Fruit fly (Drosophila melanogaster) whole organism, embryonic: ENCODE results near the gene Qsox2.
A peak's percentile ranks its signal among the peaks of the same experiment; 100 is the strongest.

Source experiments
- Atf-2 ChIP-seq: fragments of 200-800 bp; sonication (Bioruptor generic); optimal IDR thresholded peaks from 2 replicates; lab custom pipeline; 2016; ENCODE audit warnings: missing biosample characterization, missing genetic modification characterization
- Blimp-1 ChIP-seq: fragments of 200-800 bp; sonication (Bioruptor generic); optimal IDR thresholded peaks from 3 replicates; lab custom pipeline; 2018; ENCODE audit warnings: missing biosample characterization, missing genetic modification characterization, mild to moderate bottlenecking, moderate library complexity, missing genetic modification reagents
- CG10267 ChIP-seq: fragments of 200-800 bp; sonication (Bioruptor generic); optimal IDR thresholded peaks from 2 replicates; lab custom pipeline; 2018; ENCODE audit warnings: missing biosample characterization, mild to moderate bottlenecking, missing genetic modification characterization, moderate library complexity
- CG11456 ChIP-seq: fragments of 200-800 bp; sonication (Bioruptor generic); IDR thresholded peaks from 3 replicates; pipeline ENCODE4 v1.3.6; 2022; ENCODE audit warnings: missing biosample characterization, missing genetic modification characterization
- CG11504 ChIP-seq: fragments of 200-800 bp; sonication (Bioruptor generic); optimal IDR thresholded peaks from 3 replicates; lab custom pipeline; 2019; ENCODE audit warnings: missing biosample characterization, mild to moderate bottlenecking, missing genetic modification characterization, moderate library complexity
- CG14014 ChIP-seq: fragments of 200-800 bp; sonication (Bioruptor generic); IDR thresholded peaks from 2 replicates; pipeline ENCODE4 v1.3.6; 2022; ENCODE audit warnings: missing biosample characterization, missing genetic modification characterization
- CG14860 ChIP-seq: fragments of 200-800 bp; sonication (Bioruptor generic); IDR thresholded peaks from 3 replicates; pipeline ENCODE4 v1.3.6; 2022; ENCODE audit warnings: missing biosample characterization, missing genetic modification characterization; ENCODE audit not compliant: partially characterized antibody
- CG1602 ChIP-seq: fragments of 200-800 bp; sonication (Bioruptor generic); optimal IDR thresholded peaks from 3 replicates; lab custom pipeline; 2016; ENCODE audit warnings: missing biosample characterization, missing genetic modification characterization
- CG16863 ChIP-seq: fragments of 200-800 bp; sonication (Bioruptor generic); optimal IDR thresholded peaks from 3 replicates; lab custom pipeline; 2016; ENCODE audit warnings: missing biosample characterization, missing genetic modification characterization
- CG17359 ChIP-seq: fragments of 200-800 bp; sonication (Bioruptor generic); optimal IDR thresholded peaks from 3 replicates; lab custom pipeline; 2018; ENCODE audit warnings: missing biosample characterization, mild to moderate bottlenecking, missing genetic modification characterization, moderate library complexity
- CG31388 ChIP-seq: fragments of 200-800 bp; sonication (Bioruptor generic); optimal IDR thresholded peaks from 2 replicates; lab custom pipeline; 2016; ENCODE audit warnings: missing biosample characterization, missing genetic modification characterization
- CG4360 ChIP-seq: fragments of 200-800 bp; sonication (Bioruptor generic); IDR thresholded peaks from 2 replicates; pipeline ENCODE4 v1.3.6; 2022; ENCODE audit warnings: missing biosample characterization, missing genetic modification characterization
- CG4820 ChIP-seq: fragments of 200-800 bp; sonication (Bioruptor generic); optimal IDR thresholded peaks from 3 replicates; lab custom pipeline; 2016; ENCODE audit warnings: missing biosample characterization, missing genetic modification characterization
- CG6654 ChIP-seq: fragments of 200-800 bp; sonication (Bioruptor generic); optimal IDR thresholded peaks from 2 replicates; lab custom pipeline; 2017; ENCODE audit warnings: missing biosample characterization, mild to moderate bottlenecking, missing genetic modification characterization
- CG6683 ChIP-seq: fragments of 200-800 bp; sonication (Bioruptor generic); optimal IDR thresholded peaks from 2 replicates; lab custom pipeline; 2017; ENCODE audit warnings: missing biosample characterization, mild to moderate bottlenecking, missing genetic modification characterization, missing genetic modification reagents
- CG9215 ChIP-seq: fragments of 200-800 bp; sonication (Bioruptor generic); IDR thresholded peaks from 2 replicates; pipeline ENCODE4 v1.3.6; 2022; ENCODE audit warnings: missing biosample characterization, missing genetic modification characterization
- CG9876 ChIP-seq: fragments of 200-800 bp; sonication (Bioruptor generic); optimal IDR thresholded peaks from 2 replicates; lab custom pipeline; 2016; ENCODE audit warnings: missing biosample characterization, missing genetic modification characterization
- D19A ChIP-seq: fragments of 200-800 bp; optimal IDR thresholded peaks from 3 replicates; lab custom pipeline; 2019; ENCODE audit warnings: missing biosample characterization, mild to moderate bottlenecking, missing genetic modification characterization, moderate library complexity
- Drgx ChIP-seq: fragments of 200-800 bp; sonication (Bioruptor generic); IDR thresholded peaks from 2 replicates; pipeline ENCODE4 v1.3.6; 2022; ENCODE audit warnings: missing biosample characterization, missing genetic modification characterization
- Ets65A ChIP-seq: fragments of 200-800 bp; sonication (Bioruptor generic); peaks from one replicate; lab custom pipeline; 2016; ENCODE audit warnings: missing biosample characterization, missing genetic modification characterization
- Gsc ChIP-seq: fragments of 200-800 bp; sonication (Bioruptor generic); IDR thresholded peaks from 2 replicates; pipeline ENCODE4 v1.3.6; 2022; ENCODE audit warnings: missing biosample characterization, missing genetic modification characterization
- Hr51 ChIP-seq, 2 experiments: fragments of 200-800 bp; sonication (Bioruptor generic); optimal IDR thresholded peaks; 2 replicates in 1 of 2; 3 replicates in 1 of 2; lab custom pipeline; 2016 to 2018; ENCODE audit warnings: missing biosample characterization in 2 of 2, missing genetic modification characterization in 2 of 2, mild to moderate bottlenecking in 1 of 2, moderate library complexity in 1 of 2
- Hsf ChIP-seq: fragments of 200-800 bp; sonication (Bioruptor generic); optimal IDR thresholded peaks from 3 replicates; lab custom pipeline; 2016; ENCODE audit warnings: missing biosample characterization, missing genetic modification characterization
- Jarid2 ChIP-seq: fragments of 200-800 bp; sonication (Bioruptor generic); optimal IDR thresholded peaks from 3 replicates; lab custom pipeline; 2017; ENCODE audit warnings: mild to moderate bottlenecking, missing biosample characterization, missing genetic modification reagents, missing genetic modification characterization
- Mrtf ChIP-seq: fragments of 200-800 bp; sonication (Bioruptor generic); IDR thresholded peaks from 3 replicates; pipeline ENCODE4 v1.3.6; 2022; ENCODE audit warnings: missing biosample characterization, missing genetic modification characterization
- NC2β ChIP-seq: fragments of 200-800 bp; sonication (Bioruptor generic); optimal IDR thresholded peaks from 2 replicates; lab custom pipeline; 2016; ENCODE audit warnings: missing biosample characterization, missing genetic modification characterization
- bab2 ChIP-seq: fragments of 200-800 bp; sonication (Bioruptor generic); optimal IDR thresholded peaks from 2 replicates; lab custom pipeline; 2016; ENCODE audit warnings: missing biosample characterization, missing genetic modification characterization
- bsh ChIP-seq, 2 experiments: fragments of 200-800 bp; sonication (Bioruptor generic); optimal IDR thresholded peaks; 2 replicates each; lab custom pipeline; 2017 to 2018; ENCODE audit warnings: mild to moderate bottlenecking in 2 of 2, missing biosample characterization in 2 of 2, missing genetic modification characterization in 2 of 2, moderate library complexity in 1 of 2
- chinmo ChIP-seq: fragments of 200-800 bp; sonication (Bioruptor generic); IDR thresholded peaks from 4 replicates; pipeline ENCODE4 v1.3.6; 2022; ENCODE audit warnings: missing biosample characterization, missing genetic modification characterization; ENCODE audit not compliant: partially characterized antibody
- chn ChIP-seq: fragments of 200-800 bp; sonication (Bioruptor generic); optimal IDR thresholded peaks from 2 replicates; lab custom pipeline; 2016; ENCODE audit warnings: missing biosample characterization, missing genetic modification characterization
- croc ChIP-seq: fragments of 200-800 bp; sonication (Bioruptor generic); conservative IDR thresholded peaks from 3 replicates; pipeline ENCODE4 v1.3.6; 2022; ENCODE audit warnings: missing biosample characterization, missing genetic modification characterization
- esg ChIP-seq: fragments of 200-800 bp; sonication (Bioruptor generic); conservative IDR thresholded peaks from 2 replicates; pipeline ENCODE4 v1.3.6; 2022; ENCODE audit warnings: missing biosample characterization, missing genetic modification characterization
- fd102C ChIP-seq: fragments of 200-800 bp; sonication (Bioruptor generic); optimal IDR thresholded peaks from 2 replicates; lab custom pipeline; 2018; ENCODE audit warnings: missing biosample characterization, mild to moderate bottlenecking, missing genetic modification characterization, moderate library complexity
- hb ChIP-seq: fragments of 200-800 bp; sonication (Bioruptor generic); IDR thresholded peaks from 3 replicates; pipeline ENCODE4 v1.3.6; 2022; ENCODE audit warnings: missing biosample characterization, missing genetic modification characterization; ENCODE audit not compliant: partially characterized antibody
- lbe ChIP-seq: fragments of 200-800 bp; sonication (Bioruptor generic); optimal IDR thresholded peaks from 2 replicates; lab custom pipeline; 2016; ENCODE audit warnings: missing biosample characterization, mild to moderate bottlenecking, missing genetic modification characterization
- nom ChIP-seq: fragments of 200-800 bp; sonication (Bioruptor generic); optimal IDR thresholded peaks from 2 replicates; lab custom pipeline; 2017; ENCODE audit warnings: missing biosample characterization, missing genetic modification characterization, mild to moderate bottlenecking, moderate library complexity, missing genetic modification reagents
- otp ChIP-seq: fragments of 200-800 bp; sonication (Bioruptor generic); IDR thresholded peaks from 3 replicates; pipeline ENCODE4, ENCODE4 v1.3.6; 2022; ENCODE audit warnings: missing biosample characterization, missing genetic modification characterization
- ro ChIP-seq: fragments of 200-800 bp; sonication (Bioruptor generic); IDR thresholded peaks from 2 replicates; pipeline ENCODE4 v1.3.6; 2022; ENCODE audit warnings: missing biosample characterization, missing genetic modification characterization
- tio ChIP-seq: fragments of 200-800 bp; sonication (Bioruptor generic); optimal IDR thresholded peaks from 2 replicates; lab custom pipeline; 2017; ENCODE audit warnings: missing biosample characterization, missing genetic modification characterization, inconsistent platforms

The Qsox2 gene

dm6 chr3R:21937075-21937950, 23.8 kb downstream of the Qsox2 start (continued):
- TF ChIP-seq chn (GFP tag; lab: Kevin White, UChicago) (no peak), CG6654 (GFP tag; lab: Kevin White, UChicago) (no peak), CG10267 (tag; lab: Kevin White, UChicago) (peak; percentile 10), bsh (GFP tag; optimal IDR thresholded peaks at IDR 0.05; lab: Kevin White, UChicago) (peak in 1 of 2 experiments; percentile 79), esg (GFP tag; lab: Robert Waterston, UW) (peak; percentile 48), CG14860 (GFP tag; lab: Robert Waterston, UW) (no peak), lbe (peak; percentile 22), CG16863 (GFP tag; lab: Kevin White, UChicago) (peak; percentile 44), CG6683 (GFP tag; lab: Kevin White, UChicago) (no peak), croc (no peak; the same call in 2 of the 3 replicates), bab2 (peak; percentile 2), hb (no peak), CG9215 (GFP tag; lab: Robert Waterston, UW) (peak; percentile 14; the same call in 1 of the 2 replicates), Hsf (GFP tag; lab: Kevin White, UChicago) (peak; percentile 12), Mrtf (GFP tag; lab: Robert Waterston, UW) (no peak), CG17359 (tag; lab: Kevin White, UChicago) (peak; percentile 19), Hr51 (GFP tag; optimal IDR thresholded peaks at IDR 0.05; lab: Kevin White, UChicago) (peak in 1 of 2 experiments; percentile 37)

- TF ChIP-seq Ets65A (GFP tag; lab: Kevin White, UChicago) (no peak), CG4820 (GFP tag; lab: Kevin White, UChicago) (no peak), D19A (tag; lab: Kevin White, UChicago) (peak; percentile 45), CG9876 (GFP tag; lab: Kevin White, UChicago) (no peak), CG11504 (tag; lab: Kevin White, UChicago) (peak; percentile 8), Jarid2 (GFP tag; lab: Kevin White, UChicago) (no peak)
Observed at dm6 chr3R:21937951-21938286, 24.4 kb downstream of the Qsox2 start.

dm6 chr3R:21938464-21939095, 25.0 kb downstream of the Qsox2 start:
- TF ChIP-seq chinmo (no peak), bsh (GFP tag; optimal IDR thresholded peaks at IDR 0.05; lab: Kevin White, UChicago) (peak in 1 of 2 experiments; percentile 5), nom (GFP tag; lab: Kevin White, UChicago) (peak; percentile 95), Drgx (peak; percentile 59), CG14014 (GFP tag; lab: Robert Waterston, UW) (0 out of 2 replicates have a peak, but pooled peaks have one; percentile 6)
- TF ChIP-seq, all 482 proteins: peak for 4

dm6 chr3R:21939110-21939509, 25.6 kb downstream of the Qsox2 start:
- TF ChIP-seq CG4360 (GFP tag; lab: Robert Waterston, UW) (0 out of 2 replicates have a peak, but pooled peaks have one; percentile 37), Blimp-1 (GFP tag; lab: Kevin White, UChicago) (peak; percentile 51), CG1602 (GFP tag; lab: Kevin White, UChicago) (no peak), Gsc (no peak), fd102C (GFP tag; lab: Kevin White, UChicago) (no peak), NC2β (GFP tag; lab: Kevin White, UChicago) (no peak), CG11456 (GFP tag; lab: Robert Waterston, UW) (0 out of 3 replicates have a peak, but pooled peaks have one; percentile 36), otp (GFP tag; lab: Robert Waterston, UW) (no peak), CG31388 (GFP tag; lab: Kevin White, UChicago) (no peak), ro (no peak), Atf-2 (GFP tag; lab: Kevin White, UChicago) (no peak), tio (GFP tag; lab: Kevin White, UChicago) (no peak)
